Worm (Caenorhabditis elegans): ENCODE results near the gene dph-1.

DNA sequence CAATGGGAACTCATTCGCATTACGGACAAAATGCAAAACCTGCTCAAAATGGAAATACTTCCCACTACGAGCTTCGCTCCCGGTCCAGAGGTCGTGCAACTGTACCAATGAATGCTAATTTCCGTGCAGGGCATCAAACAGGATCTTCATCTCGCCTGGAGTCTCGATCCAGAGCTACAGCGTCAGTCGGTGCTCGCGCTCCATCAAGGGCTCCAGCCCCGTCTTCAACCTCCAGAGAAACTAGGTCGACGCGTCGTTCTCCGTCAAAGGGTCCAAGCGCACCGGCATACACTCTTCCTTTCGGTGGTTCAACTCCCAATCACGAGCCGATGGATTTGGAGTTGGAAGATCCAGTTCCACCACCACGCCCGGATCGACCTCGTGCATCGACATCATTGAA is 31.1 kb downstream of the dph-1 start:
- TF ChIP-seq him-1 (tag; optimal IDR thresholded peaks at IDR 0.05): no peak
- no peak for TF ChIP-seq dao-5 (tag; optimal IDR thresholded peaks at IDR 0.05)
- TF ChIP-seq W03F9.2 (tag; optimal IDR thresholded peaks at IDR 0.05): no peak

Data from whole organism, L4/young adult.